Fruit fly (Drosophila melanogaster) whole organism: Measurements from ENCODE around the gene TrissinR.

Source experiments
- CG8478 ChIP-seq: fragments of >200 bp; optimal IDR thresholded peaks from 2 replicates; lab custom pipeline; 2018; ENCODE audit warnings: inconsistent platforms
- Dll ChIP-seq: fragments of >200 bp; optimal IDR thresholded peaks from 2 replicates; lab custom pipeline; 2017
- EcR ChIP-seq, 2 experiments: fragments of >200 bp; optimal IDR thresholded peaks; 2 replicates each; lab custom pipeline; 2017; ENCODE audit warnings: missing biosample characterization in 2 of 2, missing genetic modification characterization in 2 of 2, missing genetic modification reagents in 2 of 2
- pan ChIP-seq: fragments of >200 bp; optimal IDR thresholded peaks from 2 replicates; lab custom pipeline; 2017
- psq ChIP-seq: fragments of >200 bp; optimal IDR thresholded peaks from 2 replicates; lab custom pipeline; 2017
- usp ChIP-seq: fragments of >200 bp; optimal IDR thresholded peaks from 2 replicates; lab custom pipeline; 2017; ENCODE audit warnings: missing biosample characterization, missing genetic modification characterization, mixed read lengths

Gene TrissinR

dm6 chr2L:5876474-5877067, 52.8 kb downstream of the TrissinR start:
- TF ChIP-seq usp (GFP tag; lab: Kevin White, UChicago), result no peak
- no peak for TF ChIP-seq pan (lab: Kevin White, UChicago)
- no peak for TF ChIP-seq Dll
- no peak for TF ChIP-seq CG8478 (lab: Kevin White, UChicago)
- TF ChIP-seq psq, result no peak
- no peak for TF ChIP-seq EcR (GFP tag; optimal IDR thresholded peaks at IDR 0.05; lab: Kevin White, UChicago)

DNA sequence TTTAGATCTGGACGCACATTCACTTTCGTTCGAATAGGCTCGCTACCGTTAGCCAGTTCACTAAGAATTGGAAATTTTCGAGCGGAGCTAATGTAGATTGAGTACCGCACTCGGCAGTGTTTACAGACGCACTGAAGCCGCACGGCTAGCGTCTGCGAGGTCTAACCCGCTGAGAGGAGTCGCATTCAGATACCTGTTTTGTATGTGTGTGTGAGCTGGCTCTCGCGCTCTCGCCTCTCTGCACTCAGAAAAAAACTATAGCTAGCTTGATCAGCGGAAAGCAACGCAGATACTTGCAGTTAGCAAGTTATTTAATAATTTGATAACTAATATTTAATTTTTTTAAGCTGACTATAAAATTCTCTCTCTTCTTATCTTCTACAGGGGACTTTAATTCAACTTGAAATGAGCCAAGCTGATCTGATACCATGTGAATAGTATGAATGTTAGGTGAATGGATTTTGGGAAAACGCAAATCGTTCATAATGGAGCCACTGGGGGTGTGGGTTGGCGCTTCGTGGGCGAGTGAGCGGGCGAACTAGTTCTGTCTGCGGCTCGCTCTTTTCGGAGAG, 55.6 kb downstream of the TrissinR start, which contains the start of gene rau:
Gene rau (minus strand): TSS at position 136 of the 572 bp plus-strand sequence.
- TF ChIP-seq CG8478 (lab: Kevin White, UChicago) (no peak), usp (GFP tag; lab: Kevin White, UChicago) (no peak), pan (lab: Kevin White, UChicago) (no peak)

dm6 chr2L:5881181-5881580, 57.4 kb downstream of the TrissinR start:
- TF ChIP-seq pan (lab: Kevin White, UChicago), result no peak
- no peak for TF ChIP-seq EcR (GFP tag; optimal IDR thresholded peaks at IDR 0.05; lab: Kevin White, UChicago)
- TF ChIP-seq usp (GFP tag; lab: Kevin White, UChicago), result no peak
- no peak for TF ChIP-seq Dll
- TF ChIP-seq CG8478 (lab: Kevin White, UChicago), result no peak
- no peak for TF ChIP-seq psq

DNA sequence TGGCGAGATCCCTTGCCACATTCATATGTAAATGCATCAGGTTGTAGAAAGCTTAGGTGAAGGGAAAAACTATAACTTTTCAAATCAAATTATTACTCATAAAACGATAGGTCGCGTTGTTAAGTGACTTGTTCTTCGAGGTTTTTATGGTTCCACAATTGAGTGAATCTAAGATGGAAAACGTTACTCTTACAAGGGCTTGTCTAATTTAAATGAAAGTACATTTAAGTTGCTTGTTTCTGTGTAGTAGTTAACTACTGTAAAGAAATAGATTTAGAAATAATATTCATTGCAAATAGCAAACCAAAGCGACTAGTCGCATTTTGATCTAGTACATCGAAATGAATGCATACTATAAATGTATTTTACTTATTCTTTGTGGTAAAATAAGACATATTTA, 59.6 kb downstream of the TrissinR start, which contains the start of gene CG44574:
Gene CG44574 (plus strand): TSS at position 301 of the 400 bp plus-strand sequence.
- no peak for TF ChIP-seq Dll
- no peak for TF ChIP-seq CG8478 (lab: Kevin White, UChicago)
- TF ChIP-seq pan (lab: Kevin White, UChicago), result no peak
- TF ChIP-seq EcR (GFP tag; optimal IDR thresholded peaks at IDR 0.05; lab: Kevin White, UChicago), result no peak
- no peak for TF ChIP-seq psq
- TF ChIP-seq usp (GFP tag; lab: Kevin White, UChicago), result no peak

- TF ChIP-seq pan (lab: Kevin White, UChicago) (no peak), CG8478 (lab: Kevin White, UChicago) (no peak), Dll (no peak), psq (no peak), EcR (GFP tag; optimal IDR thresholded peaks at IDR 0.05; lab: Kevin White, UChicago) (no peak), usp (GFP tag; lab: Kevin White, UChicago) (no peak)
Measured at dm6 chr2L:5884674-5885073, 60.9 kb downstream of the TrissinR start, which contains the start of the genes Sfp26Ac and CG43185. Gene Sfp26Ac (minus strand): TSS chr2L:5884774. Gene CG43185 (plus strand): TSS chr2L:5884888.

DNA sequence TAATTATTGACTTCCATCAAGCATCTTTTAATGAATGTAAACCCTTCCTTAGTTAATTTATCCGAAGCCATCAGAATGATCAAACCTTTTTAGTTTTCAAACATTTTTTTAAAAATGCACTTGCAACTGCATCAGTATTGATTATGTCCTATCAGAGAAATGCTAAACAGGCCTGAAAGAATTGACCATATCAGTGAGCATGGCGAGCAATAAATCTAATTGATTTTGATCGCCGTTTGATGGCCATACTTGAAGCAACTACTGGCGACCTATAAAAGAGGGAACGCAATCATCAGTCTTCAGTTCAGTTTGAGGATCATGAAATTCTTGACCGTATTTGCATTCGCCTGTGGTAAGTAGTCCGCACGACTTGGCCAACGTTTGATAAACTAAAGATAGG, 61.9 kb downstream of the TrissinR start, which contains the start of gene CG9029:
Gene CG9029 (plus strand): TSS at position 301 of the 400 bp plus-strand sequence.
- TF ChIP-seq usp (GFP tag; lab: Kevin White, UChicago) (no peak), EcR (GFP tag; optimal IDR thresholded peaks at IDR 0.05; lab: Kevin White, UChicago) (no peak), psq (no peak), CG8478 (lab: Kevin White, UChicago) (no peak), Dll (no peak), pan (lab: Kevin White, UChicago) (no peak)

dm6 chr2L:5886955-5887354, 63.2 kb downstream of the TrissinR start:
- TF ChIP-seq EcR (GFP tag; optimal IDR thresholded peaks at IDR 0.05; lab: Kevin White, UChicago) (peak in 1 of 2 experiments; percentile 29), CG8478 (lab: Kevin White, UChicago) (no peak), Dll (no peak)

DNA sequence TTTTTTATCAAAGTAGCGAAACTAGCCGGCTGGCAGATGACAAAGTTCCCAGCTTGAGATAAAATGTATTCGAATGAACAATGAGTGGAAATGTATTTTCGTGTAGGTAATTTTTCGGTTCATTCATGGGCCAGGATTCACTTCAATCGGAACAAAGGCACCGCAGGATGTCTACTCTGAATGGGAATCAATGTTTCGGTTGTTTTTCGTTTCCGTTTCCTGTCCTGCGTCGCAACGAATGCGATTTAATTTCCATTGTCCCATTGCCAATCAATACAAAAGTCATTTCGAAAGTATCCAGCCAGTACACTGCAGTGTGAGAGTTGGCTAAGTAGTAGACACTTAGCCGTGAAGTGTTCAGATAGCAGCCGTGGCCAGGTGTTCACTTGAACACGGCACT, 66.8 kb downstream of the TrissinR start:
- TF ChIP-seq Dll (no peak), CG8478 (lab: Kevin White, UChicago) (no peak), EcR (GFP tag; optimal IDR thresholded peaks at IDR 0.05; lab: Kevin White, UChicago) (no peak), psq (no peak), usp (GFP tag; lab: Kevin White, UChicago) (no peak), pan (lab: Kevin White, UChicago) (no peak)

- no peak for TF ChIP-seq EcR (GFP tag; optimal IDR thresholded peaks at IDR 0.05; lab: Kevin White, UChicago)
- TF ChIP-seq psq, result no peak
- TF ChIP-seq pan (lab: Kevin White, UChicago), result no peak
- no peak for TF ChIP-seq Dll
- TF ChIP-seq CG8478 (lab: Kevin White, UChicago), result no peak
- no peak for TF ChIP-seq usp (GFP tag; lab: Kevin White, UChicago)
Measured at dm6 chr2L:5892762-5893161, 69.0 kb downstream of the TrissinR start, which contains the start of gene Acp26Ab. Gene Acp26Ab (minus strand): TSS chr2L:5892862.

DNA sequence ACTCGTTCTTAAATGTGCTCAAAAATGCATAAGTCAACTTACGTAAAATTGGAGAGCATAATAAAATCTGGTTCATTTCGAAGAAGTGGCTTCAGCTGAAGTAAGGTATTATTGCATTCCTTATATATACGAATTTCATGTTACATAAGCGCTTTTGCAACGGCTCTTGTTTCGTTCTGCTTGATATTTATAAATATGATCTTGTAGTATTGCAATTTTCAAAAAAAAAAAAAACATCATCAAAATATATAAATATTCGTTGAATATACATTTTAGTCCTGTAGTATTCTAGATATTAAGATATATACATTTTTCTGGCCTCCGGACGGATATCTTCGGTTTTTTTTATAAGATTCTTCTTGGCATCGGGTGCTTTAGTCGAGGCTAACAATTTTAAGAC, 70.0 kb downstream of the TrissinR start, which contains the start of gene Acp26Aa:
Gene Acp26Aa (minus strand): TSS at position 101 of the 400 bp plus-strand sequence.
- TF ChIP-seq psq (no peak), usp (GFP tag; lab: Kevin White, UChicago) (no peak), pan (lab: Kevin White, UChicago) (no peak), CG8478 (lab: Kevin White, UChicago) (no peak), Dll (no peak), EcR (GFP tag; optimal IDR thresholded peaks at IDR 0.05; lab: Kevin White, UChicago) (no peak)

- TF ChIP-seq usp (GFP tag; lab: Kevin White, UChicago), result no peak
- TF ChIP-seq EcR (GFP tag; optimal IDR thresholded peaks at IDR 0.05; lab: Kevin White, UChicago), result no peak
- TF ChIP-seq psq, result no peak
- no peak for TF ChIP-seq pan (lab: Kevin White, UChicago)
- TF ChIP-seq CG8478 (lab: Kevin White, UChicago), result no peak
- no peak for TF ChIP-seq Dll
Measured at dm6 chr2L:5894533-5894932, 70.7 kb downstream of the TrissinR start.

- no peak for TF ChIP-seq psq
- no peak for TF ChIP-seq EcR (GFP tag; optimal IDR thresholded peaks at IDR 0.05; lab: Kevin White, UChicago)
- no peak for TF ChIP-seq pan (lab: Kevin White, UChicago)
- no peak for TF ChIP-seq usp (GFP tag; lab: Kevin White, UChicago)
- TF ChIP-seq Dll, result no peak
- TF ChIP-seq CG8478 (lab: Kevin White, UChicago), result no peak
Measured at dm6 chr2L:5899170-5899708, 75.4 kb downstream of the TrissinR start.
